Fruit fly (Drosophila melanogaster) whole organism, embryonic: ENCODE data around the gene CG5068.
A peak's percentile ranks its signal among the peaks of the same experiment; 100 is the strongest.

ENCODE experiments used
- ATbp ChIP-seq: fragments of 200-800 bp; sonication (Bioruptor generic); optimal IDR thresholded peaks from 2 replicates; lab custom pipeline; 2017; ENCODE audit warnings: missing biosample characterization, mild to moderate bottlenecking, missing genetic modification characterization, missing genetic modification reagents
- Asciz ChIP-seq: fragments of 200-800 bp; sonication (Bioruptor generic); optimal IDR thresholded peaks from 2 replicates; lab custom pipeline; 2017; ENCODE audit warnings: missing biosample characterization, mild to moderate bottlenecking, missing genetic modification characterization, missing genetic modification reagents
- CG10209 ChIP-seq: fragments of 200-800 bp; sonication (Bioruptor generic); optimal IDR thresholded peaks from 3 replicates; lab custom pipeline; 2017; ENCODE audit warnings: missing biosample characterization, mild to moderate bottlenecking, missing genetic modification characterization, missing genetic modification reagents
- CG11504 ChIP-seq: fragments of 200-800 bp; sonication (Bioruptor generic); optimal IDR thresholded peaks from 3 replicates; lab custom pipeline; 2019; ENCODE audit warnings: missing biosample characterization, mild to moderate bottlenecking, missing genetic modification characterization, moderate library complexity
- CG11696 ChIP-seq: fragments of 200-800 bp; sonication (Bioruptor generic); IDR thresholded peaks from 2 replicates; pipeline ENCODE4 v1.3.6; 2022; ENCODE audit warnings: missing biosample characterization, missing genetic modification characterization
- CG13775 ChIP-seq: fragments of 200-800 bp; sonication (Bioruptor generic); optimal IDR thresholded peaks from 3 replicates; lab custom pipeline; 2017; ENCODE audit warnings: missing biosample characterization, mild to moderate bottlenecking, missing genetic modification characterization
- CG14014 ChIP-seq: fragments of 200-800 bp; sonication (Bioruptor generic); IDR thresholded peaks from 2 replicates; pipeline ENCODE4 v1.3.6; 2022; ENCODE audit warnings: missing biosample characterization, missing genetic modification characterization
- CG14441 ChIP-seq: fragments of 200-800 bp; sonication (Bioruptor generic); IDR thresholded peaks from 2 replicates; pipeline ENCODE4 v1.3.6; 2022; ENCODE audit warnings: missing biosample characterization, missing genetic modification characterization
- CG16863 ChIP-seq: fragments of 200-800 bp; sonication (Bioruptor generic); optimal IDR thresholded peaks from 3 replicates; lab custom pipeline; 2016; ENCODE audit warnings: missing biosample characterization, missing genetic modification characterization
- CG17612 ChIP-seq: fragments of 200-800 bp; sonication (Bioruptor generic); IDR thresholded peaks from 2 replicates; pipeline ENCODE4 v1.3.6; 2022; ENCODE audit warnings: missing biosample characterization, missing genetic modification characterization
- CG18262 ChIP-seq: fragments of 200-800 bp; optimal IDR thresholded peaks from 3 replicates; lab custom pipeline; 2019; ENCODE audit warnings: missing biosample characterization, mild to moderate bottlenecking, missing genetic modification characterization, moderate library complexity
- CG18619 ChIP-seq: fragments of 200-800 bp; sonication (Bioruptor generic); optimal IDR thresholded peaks from 3 replicates; lab custom pipeline; 2017; ENCODE audit warnings: missing biosample characterization, mild to moderate bottlenecking, missing genetic modification characterization
- CG30403 ChIP-seq: fragments of 200-800 bp; sonication (Bioruptor generic); optimal IDR thresholded peaks from 3 replicates; lab custom pipeline; 2016; ENCODE audit warnings: missing biosample characterization, missing genetic modification characterization
- CG3065 ChIP-seq: fragments of 200-800 bp; sonication (Bioruptor generic); optimal IDR thresholded peaks from 2 replicates; lab custom pipeline; 2016; ENCODE audit warnings: missing biosample characterization, missing genetic modification characterization
- CG32772 ChIP-seq: fragments of 200-800 bp; sonication (Bioruptor generic); IDR thresholded peaks from 2 replicates; pipeline ENCODE4 v1.3.6; 2022; ENCODE audit warnings: missing biosample characterization, missing genetic modification characterization
- CG34224 ChIP-seq: fragments of 200-800 bp; sonication (Bioruptor generic); IDR thresholded peaks from 3 replicates; pipeline ENCODE4 v1.3.6; 2022; ENCODE audit warnings: missing biosample characterization, missing genetic modification characterization; ENCODE audit not compliant: partially characterized antibody
- CG34376 ChIP-seq: fragments of 200-800 bp; sonication (Bioruptor generic); optimal IDR thresholded peaks from 2 replicates; lab custom pipeline; 2018; ENCODE audit warnings: missing biosample characterization, mild to moderate bottlenecking, missing genetic modification characterization
- CG4328 ChIP-seq: fragments of 200-800 bp; sonication (Bioruptor generic); optimal IDR thresholded peaks from 3 replicates; lab custom pipeline; 2017; ENCODE audit warnings: missing biosample characterization, missing genetic modification reagents, missing genetic modification characterization
- CG8290 ChIP-seq, 3 experiments: fragments of 200-800 bp; sonication (Bioruptor generic); optimal IDR thresholded peaks; 2 replicates each; lab custom pipeline; 2016 to 2019; ENCODE audit warnings: missing biosample characterization in 3 of 3, missing genetic modification characterization in 3 of 3, mild to moderate bottlenecking in 2 of 3, moderate library complexity in 1 of 3
- CG8924 ChIP-seq: fragments of 200-800 bp; optimal IDR thresholded peaks from 3 replicates; lab custom pipeline; 2019; ENCODE audit warnings: missing biosample characterization, mild to moderate bottlenecking, missing genetic modification characterization, moderate library complexity
- CG9727 ChIP-seq: fragments of 200-800 bp; sonication (Bioruptor generic); optimal IDR thresholded peaks from 3 replicates; lab custom pipeline; 2017; ENCODE audit warnings: missing biosample characterization, mild to moderate bottlenecking, missing genetic modification characterization
- CG9797 ChIP-seq: fragments of 200-800 bp; sonication (Bioruptor generic); optimal IDR thresholded peaks from 3 replicates; lab custom pipeline; 2018; ENCODE audit warnings: missing biosample characterization, mild to moderate bottlenecking, missing genetic modification characterization
- CG9817 ChIP-seq: fragments of 200-800 bp; sonication (Bioruptor generic); optimal IDR thresholded peaks from 2 replicates; lab custom pipeline; 2018; ENCODE audit warnings: missing biosample characterization, mild to moderate bottlenecking, missing genetic modification characterization, moderate library complexity
- CTCF ChIP-seq: fragments of 200-800 bp; sonication (Bioruptor generic); optimal IDR thresholded peaks from 2 replicates; lab custom pipeline; 2017; ENCODE audit warnings: missing biosample characterization, mild to moderate bottlenecking, missing genetic modification characterization, moderate library complexity
- Dip2 ChIP-seq: fragments of 200-800 bp; sonication (Bioruptor generic); IDR thresholded peaks from 2 replicates; pipeline ENCODE4 v1.3.6; 2022; ENCODE audit warnings: missing biosample characterization, missing genetic modification characterization
- Drgx ChIP-seq: fragments of 200-800 bp; sonication (Bioruptor generic); IDR thresholded peaks from 2 replicates; pipeline ENCODE4 v1.3.6; 2022; ENCODE audit warnings: missing biosample characterization, missing genetic modification characterization
- Gug ChIP-seq: fragments of 200-800 bp; sonication (Bioruptor generic); IDR thresholded peaks from 4 replicates; pipeline ENCODE4 v1.3.6; 2022; ENCODE audit warnings: missing biosample characterization, missing genetic modification characterization
- HLH4C ChIP-seq: fragments of 200-800 bp; sonication (Bioruptor generic); IDR thresholded peaks from 3 replicates; pipeline ENCODE4 v1.3.6; 2022; ENCODE audit warnings: missing biosample characterization, missing genetic modification characterization; ENCODE audit not compliant: partially characterized antibody
- Jarid2 ChIP-seq: fragments of 200-800 bp; sonication (Bioruptor generic); optimal IDR thresholded peaks from 3 replicates; lab custom pipeline; 2017; ENCODE audit warnings: mild to moderate bottlenecking, missing biosample characterization, missing genetic modification reagents, missing genetic modification characterization
- Neu2 ChIP-seq: fragments of 200-800 bp; sonication (Bioruptor generic); optimal IDR thresholded peaks from 3 replicates; lab custom pipeline; 2016; ENCODE audit warnings: missing biosample characterization, missing genetic modification characterization, borderline replicate concordance
- Nf-YA ChIP-seq: fragments of 200-800 bp; sonication (Bioruptor generic); IDR thresholded peaks from 2 replicates; pipeline ENCODE4 v1.3.6; 2022; ENCODE audit warnings: missing biosample characterization, missing genetic modification characterization
- Opbp ChIP-seq: fragments of 200-800 bp; sonication (Bioruptor generic); IDR thresholded peaks from 3 replicates; pipeline ENCODE4 v1.3.6; 2022; ENCODE audit warnings: missing biosample characterization, missing genetic modification characterization; ENCODE audit not compliant: partially characterized antibody
- Poxn ChIP-seq: fragments of 200-800 bp; sonication (Bioruptor generic); IDR thresholded peaks from 2 replicates; pipeline ENCODE4 v1.3.6; 2022; ENCODE audit warnings: missing biosample characterization, missing genetic modification characterization
- Spps ChIP-seq: fragments of 200-800 bp; sonication (Bioruptor generic); optimal IDR thresholded peaks from 2 replicates; lab custom pipeline; 2018; ENCODE audit warnings: missing biosample characterization, mild to moderate bottlenecking, missing genetic modification characterization
- Xbp1 ChIP-seq: fragments of 200-800 bp; sonication (Bioruptor generic); optimal IDR thresholded peaks from 3 replicates; lab custom pipeline; 2016; ENCODE audit warnings: missing biosample characterization, mild to moderate bottlenecking, missing genetic modification characterization
- ab ChIP-seq: fragments of 200-800 bp; sonication (Bioruptor generic); optimal IDR thresholded peaks from 2 replicates; lab custom pipeline; 2016; ENCODE audit warnings: missing biosample characterization, missing genetic modification characterization
- caup ChIP-seq: fragments of 200-800 bp; sonication (Bioruptor generic); optimal IDR thresholded peaks from 3 replicates; lab custom pipeline; 2017; ENCODE audit warnings: missing biosample characterization, mild to moderate bottlenecking, missing genetic modification characterization, moderate library complexity; ENCODE audit not compliant: severe bottlenecking
- croc ChIP-seq: fragments of 200-800 bp; sonication (Bioruptor generic); conservative IDR thresholded peaks from 3 replicates; pipeline ENCODE4 v1.3.6; 2022; ENCODE audit warnings: missing biosample characterization, missing genetic modification characterization
- danr ChIP-seq: fragments of 200-800 bp; sonication (Bioruptor generic); IDR thresholded peaks from 2 replicates; pipeline ENCODE4 v1.3.6; 2022; ENCODE audit warnings: missing biosample characterization, missing genetic modification characterization
- eyg ChIP-seq: fragments of 200-800 bp; sonication (Bioruptor generic); optimal IDR thresholded peaks from 3 replicates; lab custom pipeline; 2016; ENCODE audit warnings: missing biosample characterization, missing genetic modification characterization
- maf-S ChIP-seq: fragments of 200-800 bp; sonication (Bioruptor generic); optimal IDR thresholded peaks from 2 replicates; lab custom pipeline; 2016; ENCODE audit warnings: missing biosample characterization, missing genetic modification characterization
- pum ChIP-seq: fragments of 200-800 bp; sonication (Bioruptor generic); optimal IDR thresholded peaks from 2 replicates; lab custom pipeline; 2016; ENCODE audit warnings: missing biosample characterization, missing genetic modification characterization
- seq ChIP-seq: fragments of 200-800 bp; sonication (Bioruptor generic); IDR thresholded peaks from 2 replicates; pipeline ENCODE4 v1.3.6; 2022; ENCODE audit warnings: missing biosample characterization, missing genetic modification characterization
- sna ChIP-seq: fragments of 200-800 bp; sonication (Bioruptor generic); IDR thresholded peaks from 2 replicates; pipeline ENCODE4 v1.3.6; 2022; ENCODE audit warnings: missing biosample characterization, missing genetic modification characterization; ENCODE audit not compliant: partially characterized antibody
- stc ChIP-seq: fragments of 200-800 bp; sonication (Bioruptor generic); IDR thresholded peaks from 2 replicates; pipeline ENCODE4 v1.3.6; 2022; ENCODE audit warnings: missing biosample characterization, missing genetic modification characterization
- sug ChIP-seq: fragments of 200-800 bp; optimal IDR thresholded peaks from 2 replicates; lab custom pipeline; 2019; ENCODE audit warnings: missing biosample characterization, mild to moderate bottlenecking, missing genetic modification characterization, moderate library complexity
- tup ChIP-seq: fragments of 200-800 bp; sonication (Bioruptor generic); optimal IDR thresholded peaks from 2 replicates; lab custom pipeline; 2016; ENCODE audit warnings: missing biosample characterization, mild to moderate bottlenecking, missing genetic modification characterization, moderate library complexity
- wek ChIP-seq: fragments of 200-800 bp; sonication (Bioruptor generic); optimal IDR thresholded peaks from 3 replicates; lab custom pipeline; 2018; ENCODE audit warnings: missing biosample characterization, mild to moderate bottlenecking, missing genetic modification characterization, moderate library complexity

Gene CG5068

dm6 chr3L:9011485-9012389 lies 25.2 kb downstream of the CG5068 start (continued):
- TF ChIP-seq CG18619 (GFP tag; lab: Kevin White, UChicago) (peak; percentile 10), sna (GFP tag; lab: Robert Waterston, UW) (no peak), CG17612 (no peak), CG32772 (GFP tag; lab: Robert Waterston, UW) (peak; percentile 82), CG34224 (GFP tag; lab: Robert Waterston, UW) (no peak), Nf-YA (peak; percentile 48; the same call in 1 of the 2 replicates), CG3065 (peak; percentile 59), Opbp (GFP tag; lab: Robert Waterston, UW) (no peak), CG11504 (tag; lab: Kevin White, UChicago) (peak; percentile 67), CG4328 (peak; percentile 36), CG13775 (GFP tag; lab: Kevin White, UChicago) (peak; percentile 76), Drgx (GFP tag; lab: Robert Waterston, UW) (no peak), seq (GFP tag; lab: Robert Waterston, UW) (0 out of 2 replicates have a peak, but pooled peaks have one; percentile 17), CG8290 (GFP tag; optimal IDR thresholded peaks at IDR 0.05; lab: Kevin White, UChicago) (peak; percentile 92), CG8290 (tag; optimal IDR thresholded peaks at IDR 0.05; lab: Kevin White, UChicago) (no peak), eyg (GFP tag; lab: Kevin White, UChicago) (no peak), CG14441 (GFP tag; lab: Robert Waterston, UW) (peak; percentile 60), Asciz (GFP tag; lab: Kevin White, UChicago) (peak; percentile 60), wek (GFP tag; lab: Kevin White, UChicago) (no peak), Jarid2 (GFP tag; lab: Kevin White, UChicago) (peak; percentile 6), stc (GFP tag; lab: Robert Waterston, UW) (peak; percentile 42; the same call in 1 of the 2 replicates), CG18262 (tag; lab: Kevin White, UChicago) (peak; percentile 88), tup (GFP tag; lab: Kevin White, UChicago) (no peak), CG10209 (GFP tag; lab: Kevin White, UChicago) (peak; percentile 71), Neu2 (GFP tag; lab: Kevin White, UChicago) (peak; percentile 49), ab (peak; percentile 16), CG9727 (peak; percentile 94), CG11696 (GFP tag; lab: Robert Waterston, UW) (no peak), danr (GFP tag; lab: Robert Waterston, UW) (peak; percentile 35; the same call in 1 of the 2 replicates), Spps (tag; lab: Kevin White, UChicago) (peak; percentile 72), sug (tag; lab: Kevin White, UChicago) (no peak), ATbp (GFP tag; lab: Kevin White, UChicago) (peak; percentile 57), croc (GFP tag; lab: Robert Waterston, UW) (peak; percentile 85), CTCF (GFP tag; lab: Kevin White, UChicago) (no peak), CG9817 (tag; lab: Kevin White, UChicago) (peak; percentile 9), caup (peak; percentile 4), CG34376 (GFP tag; lab: Kevin White, UChicago) (no peak), Poxn (GFP tag; lab: Robert Waterston, UW) (no peak), maf-S (GFP tag; lab: Kevin White, UChicago) (peak; percentile 38), CG8924 (tag; lab: Kevin White, UChicago) (peak; percentile 78), Gug (GFP tag; lab: Robert Waterston, UW) (peak; percentile 57; the same call in 2 of the 4 replicates), Xbp1 (GFP tag; lab: Kevin White, UChicago) (peak; percentile 59), CG30403 (GFP tag; lab: Kevin White, UChicago) (peak; percentile 66), pum (GFP tag; lab: Kevin White, UChicago) (peak; percentile 90), CG16863 (GFP tag; lab: Kevin White, UChicago) (peak; percentile 76), CG14014 (GFP tag; lab: Robert Waterston, UW) (peak; percentile 27; the same call in 1 of the 2 replicates), Dip2 (GFP tag; lab: Robert Waterston, UW) (no peak), HLH4C (GFP tag; lab: Robert Waterston, UW) (no peak), CG9797 (GFP tag; lab: Kevin White, UChicago) (no peak)
